Worm (Caenorhabditis elegans): Measurements from ENCODE around the gene bca-2.

DNA sequence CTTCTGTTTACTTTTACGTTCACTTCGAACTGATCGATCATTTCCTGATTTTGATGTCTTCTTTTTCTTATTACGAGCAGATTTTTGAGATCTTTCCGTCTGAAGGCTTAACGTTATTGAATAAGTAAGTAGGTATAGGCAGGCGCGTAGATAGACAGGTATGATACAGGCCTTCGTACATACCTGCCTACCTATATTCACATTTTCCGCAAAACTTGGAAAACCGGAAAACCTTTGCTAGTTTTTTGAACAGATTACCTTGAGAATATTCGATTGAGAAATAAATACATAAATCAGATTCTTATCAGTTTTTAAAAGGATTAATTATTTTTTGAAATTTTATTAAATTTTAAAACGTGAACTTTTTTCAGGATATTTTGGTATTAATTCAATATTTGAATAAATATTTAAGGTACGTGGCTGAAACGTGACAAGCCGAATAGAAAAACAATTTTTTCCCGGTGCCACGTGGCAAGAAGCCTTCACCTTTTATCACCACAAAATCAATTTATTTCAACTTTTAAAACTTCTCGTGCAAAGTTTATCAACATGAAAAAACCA, 31.1 kb upstream of the bca-2 start, which contains the start of the genes Y116A8C.37 and Y116A8C.38:
- TF ChIP-seq elt-1 (tag; optimal IDR thresholded peaks at IDR 0.05; ENCODE audit: borderline replicate concordance, insufficient read depth): no peak
- no peak for TF ChIP-seq nhr-237 (tag; optimal IDR thresholded peaks at IDR 0.05)
- TF ChIP-seq sptf-1 (tag; optimal IDR thresholded peaks at IDR 0.05): no peak
- TF ChIP-seq ces-1 (GFP tag; optimal IDR thresholded peaks at IDR 0.05): no peak
- TF ChIP-seq blmp-1 (tag; optimal IDR thresholded peaks at IDR 0.05): no peak
- TF ChIP-seq pha-4 (tag; optimal IDR thresholded peaks at IDR 0.05): no peak
- TF ChIP-seq hlh-1 (tag; optimal IDR thresholded peaks at IDR 0.05): no peak
- TF ChIP-seq nhr-76 (tag; optimal IDR thresholded peaks at IDR 0.05): no peak
- TF ChIP-seq ztf-11 (tag; optimal IDR thresholded peaks at IDR 0.05): no peak
- no peak for TF ChIP-seq elt-3 (tag; optimal IDR thresholded peaks at IDR 0.05)
